Worm (Caenorhabditis elegans) whole organism, L4/young adult: ENCODE data around the gene F12A10.6.

Source experiments
- W03F9.2 ChIP-seq: fragments of 150-350 bp; optimal IDR thresholded peaks from 2 replicates; lab custom pipeline; 2014; ENCODE audit warnings: missing biosample characterization, missing genetic modification characterization
- dao-5 ChIP-seq: sonication (generic microtip); optimal IDR thresholded peaks from 2 replicates; lab custom pipeline; 2016; ENCODE audit warnings: missing genotype, missing genetic modification characterization, moderate library complexity, missing compliant biosample characterization
- him-1 ChIP-seq: sonication (generic microtip); optimal IDR thresholded peaks from 2 replicates; lab custom pipeline; 2016; ENCODE audit warnings: missing genotype, missing genetic modification reagents, missing genetic modification characterization, missing compliant biosample characterization

Gene F12A10.6

ce11 chrII:5453547-5453946, 40.8 kb downstream of the F12A10.6 start, which contains the start of gene dhs-5:
Gene dhs-5 (plus strand): TSS chrII:5453847.
- no peak for TF ChIP-seq W03F9.2 (tag; lab: Kevin White, UChicago)
- TF ChIP-seq him-1 (tag; lab: Kevin White, UChicago) = no peak
- TF ChIP-seq dao-5 = no peak

ce11 chrII:5451278-5451677, 43.0 kb downstream of the F12A10.6 start:
- no peak for TF ChIP-seq W03F9.2 (tag; lab: Kevin White, UChicago)
- TF ChIP-seq dao-5 = no peak
- no peak for TF ChIP-seq him-1 (tag; lab: Kevin White, UChicago)

ce11 chrII:5449620-5450019, 44.7 kb downstream of the F12A10.6 start:
- no peak for TF ChIP-seq dao-5
- no peak for TF ChIP-seq W03F9.2 (tag; lab: Kevin White, UChicago)
- no peak for TF ChIP-seq him-1 (tag; lab: Kevin White, UChicago)

- TF ChIP-seq him-1 (tag; lab: Kevin White, UChicago) (no peak), W03F9.2 (tag; lab: Kevin White, UChicago) (no peak), dao-5 (no peak)
These were observed 45.1 kb downstream of the F12A10.6 start for ce11 chrII:5449219-5449618.

- TF ChIP-seq dao-5 = no peak
These were observed 46.9 kb downstream of the F12A10.6 start, which contains the start of gene cex-1 for ce11 chrII:5447381-5447780. Gene cex-1 (plus strand): TSS chrII:5447681.

ce11 chrII:5446506-5446905, 47.8 kb downstream of the F12A10.6 start, which contains the start of gene nmr-1:
Gene nmr-1 (minus strand): TSS chrII:5446606.
- TF ChIP-seq W03F9.2 (tag; lab: Kevin White, UChicago) = no peak
- no peak for TF ChIP-seq him-1 (tag; lab: Kevin White, UChicago)
- TF ChIP-seq dao-5 = no peak
